Worm (Caenorhabditis elegans) whole organism, L4 larva: ENCODE results near the gene F45D11.11.
"Not testable (repeated sequence)": the region's sequence is repeated elsewhere in the genome, so short reads cannot be mapped to it uniquely, and the experiment has no call there.

Source experiments
- F10B5.3 ChIP-seq: sonication (generic microtip); optimal IDR thresholded peaks from 2 replicates; lab custom pipeline; 2016; ENCODE audit warnings: mild to moderate bottlenecking, missing genetic modification characterization, missing compliant biosample characterization
- F26F4.8 ChIP-seq: fragments of 200-800 bp; sonication (Bioruptor generic); conservative IDR thresholded peaks from 2 replicates; pipeline ENCODE4 v1.3.6; 2022; ENCODE audit warnings: missing genetic modification characterization, missing compliant biosample characterization
- F37D6.2 ChIP-seq: sonication (generic microtip); optimal IDR thresholded peaks from 2 replicates; lab custom pipeline; 2016; ENCODE audit warnings: mild to moderate bottlenecking, missing genetic modification characterization, missing compliant biosample characterization
- Y48G9A.11 ChIP-seq: fragments of 200-800 bp; sonication (Bioruptor generic); IDR thresholded peaks from 2 replicates; pipeline ENCODE4 v1.3.6; 2022; ENCODE audit warnings: missing genetic modification reagents, missing genetic modification characterization, missing compliant biosample characterization
- aha-1 ChIP-seq: fragments of 150-350 bp; peaks from one replicate; lab custom pipeline; 2014; ENCODE audit warnings: missing biosample characterization, missing genetic modification characterization
- arid-1 ChIP-seq: fragments of 200-800 bp; sonication (Bioruptor generic); conservative IDR thresholded peaks from 2 replicates; pipeline ENCODE4 v1.3.6; 2022; ENCODE audit warnings: missing genetic modification reagents, missing genetic modification characterization, missing compliant biosample characterization
- ceh-44 ChIP-seq: fragments of 200-800 bp; sonication (Bioruptor generic); IDR thresholded peaks from 2 replicates; pipeline ENCODE4 v1.3.6; 2022; ENCODE audit warnings: missing genetic modification reagents, missing genetic modification characterization, missing compliant biosample characterization
- ceh-82 ChIP-seq: sonication (generic microtip); optimal IDR thresholded peaks from 2 replicates; lab custom pipeline; 2017; ENCODE audit warnings: missing biosample characterization, missing genetic modification characterization
- daf-19 ChIP-seq: fragments of 200-800 bp; sonication (Bioruptor generic); conservative IDR thresholded peaks from 2 replicates; pipeline ENCODE4 v1.3.6; 2022; ENCODE audit warnings: missing genetic modification characterization, missing compliant biosample characterization
- dmd-6 ChIP-seq: fragments of 200-800 bp; sonication (Bioruptor generic); IDR thresholded peaks from 2 replicates; pipeline ENCODE4 v1.3.6; 2022; ENCODE audit warnings: missing genetic modification reagents, missing genetic modification characterization, missing compliant biosample characterization
- dmd-9 ChIP-seq: fragments of 200-800 bp; sonication (Bioruptor generic); IDR thresholded peaks from 2 replicates; pipeline ENCODE4 v1.3.6; 2022; ENCODE audit warnings: missing genetic modification reagents, missing genetic modification characterization, missing compliant biosample characterization
- hlh-11 ChIP-seq: fragments of 200-800 bp; sonication (Bioruptor generic); optimal IDR thresholded peaks from 2 replicates; lab custom pipeline; 2018; ENCODE audit warnings: mild to moderate bottlenecking, missing genetic modification characterization, missing compliant biosample characterization
- hmg-1.1 ChIP-seq: fragments of 200-800 bp; sonication (Bioruptor generic); IDR thresholded peaks from 2 replicates; pipeline ENCODE4 v1.3.6; 2022; ENCODE audit warnings: missing genetic modification reagents, missing genetic modification characterization, missing compliant biosample characterization
- lim-7 ChIP-seq: fragments of 200-800 bp; sonication (Bioruptor generic); IDR thresholded peaks from 2 replicates; pipeline ENCODE4 v1.3.6; 2022; ENCODE audit warnings: missing genetic modification characterization, missing compliant biosample characterization
- lin-38 ChIP-seq: fragments of 200-800 bp; sonication (Bioruptor generic); IDR thresholded peaks from 2 replicates; pipeline ENCODE4 v1.3.6; 2022; ENCODE audit warnings: missing genetic modification reagents, missing genetic modification characterization, missing compliant biosample characterization
- madf-9 ChIP-seq: fragments of 200-800 bp; sonication (Bioruptor generic); conservative IDR thresholded peaks from 2 replicates; pipeline ENCODE4 v1.3.6; 2022; ENCODE audit warnings: missing genetic modification reagents, missing genetic modification characterization, missing compliant biosample characterization
- mdt-29 ChIP-seq: fragments of 200-800 bp; sonication (Bioruptor generic); IDR thresholded peaks from 2 replicates; pipeline ENCODE4 v1.3.6; 2022; ENCODE audit warnings: missing genetic modification reagents, missing genetic modification characterization, missing compliant biosample characterization
- mes-2 ChIP-seq: sonication (generic microtip); optimal IDR thresholded peaks from 2 replicates; lab custom pipeline; 2016; ENCODE audit warnings: missing genotype, mild to moderate bottlenecking, missing genetic modification characterization, missing compliant biosample characterization; ENCODE audit not compliant: poor library complexity, severe bottlenecking
- mxl-2 ChIP-seq: fragments of 200-800 bp; sonication (Bioruptor generic); conservative IDR thresholded peaks from 2 replicates; pipeline ENCODE4 v1.3.6; 2022; ENCODE audit warnings: missing genetic modification reagents, missing genetic modification characterization, missing compliant biosample characterization
- mxl-3 ChIP-seq: fragments of 200-800 bp; sonication (Bioruptor generic); optimal IDR thresholded peaks from 2 replicates; lab custom pipeline; 2018; ENCODE audit warnings: mild to moderate bottlenecking, missing genetic modification characterization, missing compliant biosample characterization
- nhr-102 ChIP-seq: sonication (generic microtip); optimal IDR thresholded peaks from 2 replicates; lab custom pipeline; 2016; ENCODE audit warnings: mild to moderate bottlenecking, missing genetic modification characterization, moderate library complexity, missing compliant biosample characterization
- nhr-237 ChIP-seq: sonication (generic microtip); optimal IDR thresholded peaks from 2 replicates; lab custom pipeline; 2017; ENCODE audit warnings: missing biosample characterization, missing genetic modification characterization
- nhr-28 ChIP-seq: fragments of 150-350 bp; optimal IDR thresholded peaks from 2 replicates; lab custom pipeline; 2014; ENCODE audit warnings: missing biosample characterization, missing genetic modification characterization
- nhr-41 ChIP-seq: fragments of 200-800 bp; sonication (Bioruptor generic); IDR thresholded peaks from 2 replicates; pipeline ENCODE4 v1.3.6; 2022; ENCODE audit warnings: missing genetic modification reagents, missing genetic modification characterization, missing compliant biosample characterization
- nhr-76 ChIP-seq: fragments of 150-350 bp; optimal IDR thresholded peaks from 2 replicates; lab custom pipeline; 2014; ENCODE audit warnings: missing biosample characterization, missing genetic modification characterization
- nhr-77 ChIP-seq: fragments of 150-350 bp; optimal IDR thresholded peaks from 2 replicates; lab custom pipeline; 2014; ENCODE audit warnings: missing biosample characterization, missing genetic modification characterization
- php-3 ChIP-seq: fragments of 200-800 bp; sonication (Bioruptor generic); IDR thresholded peaks from 2 replicates; pipeline ENCODE4 v1.3.6; 2022; ENCODE audit warnings: missing genetic modification reagents, missing genetic modification characterization, missing compliant biosample characterization
- pqm-1 ChIP-seq: sonication (generic microtip); optimal IDR thresholded peaks from 2 replicates; lab custom pipeline; 2017; ENCODE audit warnings: missing biosample characterization, missing genetic modification characterization
- set-16 ChIP-seq: fragments of 200-800 bp; sonication (Bioruptor generic); IDR thresholded peaks from 2 replicates; pipeline ENCODE4 v1.3.6; 2022; ENCODE audit warnings: missing genetic modification reagents, missing genetic modification characterization, missing compliant biosample characterization
- snpc-4 ChIP-seq: fragments of 150-350 bp; optimal IDR thresholded peaks from 2 replicates; lab custom pipeline; 2014; ENCODE audit warnings: missing biosample characterization, missing genetic modification characterization
- tag-97 ChIP-seq: fragments of 200-800 bp; sonication (Bioruptor generic); IDR thresholded peaks from 2 replicates; pipeline ENCODE4 v1.3.6; 2022; ENCODE audit warnings: missing genetic modification characterization, missing compliant biosample characterization
- tra-1 ChIP-seq: fragments of 200-800 bp; sonication (Bioruptor generic); IDR thresholded peaks from 2 replicates; pipeline ENCODE4 v1.3.6; 2022; ENCODE audit warnings: missing genetic modification reagents, missing genetic modification characterization, missing compliant biosample characterization
- unc-62 ChIP-seq, 3 experiments: fragments of 150-350 bp in 1 of 3; sonication (generic microtip); optimal IDR thresholded peaks in 2 of 3; peaks in 1 of 3; 1 replicate in 1 of 3; 2 replicates in 2 of 3; lab custom pipeline; 2014 to 2017; ENCODE audit warnings: missing biosample characterization in 3 of 3, missing genetic modification characterization in 3 of 3, missing genetic modification reagents in 3 of 3, missing genotype in 1 of 3
- vab-7 ChIP-seq: fragments of 200-800 bp; sonication (Bioruptor generic); IDR thresholded peaks from 2 replicates; pipeline ENCODE4 v1.3.6; 2022; ENCODE audit warnings: missing genetic modification reagents, missing genetic modification characterization, missing compliant biosample characterization
- zfp-3 ChIP-seq: fragments of 200-800 bp; sonication (Bioruptor generic); conservative IDR thresholded peaks from 2 replicates; pipeline ENCODE4 v1.3.6; 2022; ENCODE audit warnings: missing genetic modification reagents, missing genetic modification characterization, missing compliant biosample characterization
- zip-2 ChIP-seq: fragments of 150-350 bp; optimal IDR thresholded peaks from 2 replicates; lab custom pipeline; 2014; ENCODE audit warnings: missing biosample characterization, missing genetic modification characterization
- ztf-7 ChIP-seq: fragments of 150-350 bp; optimal IDR thresholded peaks from 2 replicates; lab custom pipeline; 2014; ENCODE audit warnings: missing biosample characterization, missing genetic modification characterization

Gene F45D11.11

DNA sequence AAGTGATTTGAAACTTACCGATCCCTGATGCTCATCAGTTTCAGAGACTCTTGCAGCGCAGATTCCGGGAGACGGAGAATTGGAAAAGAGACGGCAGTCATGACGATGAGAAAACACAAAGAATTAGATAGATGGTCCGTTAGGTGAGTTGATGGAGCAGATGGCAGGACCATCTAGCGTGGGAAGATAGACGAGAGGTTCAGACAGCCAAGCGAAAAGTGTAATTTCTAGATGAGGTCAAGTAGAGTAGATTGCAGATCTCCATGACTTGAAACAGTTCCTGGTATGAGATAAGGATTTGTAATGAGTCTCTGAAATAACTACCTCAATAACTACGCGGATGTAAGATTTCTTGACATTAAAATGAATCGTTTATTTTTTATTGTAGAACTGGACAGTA is at the start of gene F45D11.11:
Gene F45D11.11, minus strand, starts transcription at position 101 of the 400 bp plus-strand sequence.
- TF ChIP-seq ceh-82 (tag; lab: Kevin White, UChicago); hmg-1.1 (GFP tag; lab: Robert Waterston, UW); mes-2 (tag; lab: Kevin White, UChicago): not testable (repeated sequence)

DNA sequence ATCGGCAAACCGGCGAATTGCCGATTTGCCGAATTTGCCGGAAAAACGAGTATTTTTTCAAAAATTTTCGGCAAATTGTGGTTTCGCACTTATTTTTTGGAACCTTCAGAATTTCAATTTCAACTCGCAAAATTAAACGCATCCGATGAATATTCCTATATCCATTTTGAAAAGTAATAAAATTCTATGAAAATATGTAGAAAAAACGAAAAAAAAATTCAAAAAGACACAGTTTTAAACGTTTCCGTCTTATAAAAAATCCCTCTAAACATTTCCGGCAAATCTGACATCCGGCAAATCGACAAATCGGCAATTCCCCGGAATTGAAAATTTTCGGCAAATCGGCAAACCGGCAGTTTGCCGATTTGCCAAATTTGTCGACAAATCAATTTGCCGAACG is 49.7 kb upstream of the F45D11.11 start, which contains the start of gene str-148:
Gene str-148, plus strand, starts transcription at position 301 of the 400 bp plus-strand sequence.
- no peak for TF ChIP-seq Y48G9A.11
- TF ChIP-seq mxl-3 (GFP tag; lab: Kevin White, UChicago): no peak
- TF ChIP-seq F10B5.3 (tag; lab: Kevin White, UChicago): no peak
- TF ChIP-seq madf-9: no peak
- no peak for TF ChIP-seq ztf-7 (tag; lab: Kevin White, UChicago)
- TF ChIP-seq nhr-76 (tag; lab: Kevin White, UChicago): no peak
- no peak for TF ChIP-seq tag-97 (GFP tag; lab: Robert Waterston, UW)
- TF ChIP-seq dmd-9: no peak
- TF ChIP-seq daf-19 (GFP tag; lab: Robert Waterston, UW): no peak
- TF ChIP-seq, all 104 proteins: peak for 0

DNA sequence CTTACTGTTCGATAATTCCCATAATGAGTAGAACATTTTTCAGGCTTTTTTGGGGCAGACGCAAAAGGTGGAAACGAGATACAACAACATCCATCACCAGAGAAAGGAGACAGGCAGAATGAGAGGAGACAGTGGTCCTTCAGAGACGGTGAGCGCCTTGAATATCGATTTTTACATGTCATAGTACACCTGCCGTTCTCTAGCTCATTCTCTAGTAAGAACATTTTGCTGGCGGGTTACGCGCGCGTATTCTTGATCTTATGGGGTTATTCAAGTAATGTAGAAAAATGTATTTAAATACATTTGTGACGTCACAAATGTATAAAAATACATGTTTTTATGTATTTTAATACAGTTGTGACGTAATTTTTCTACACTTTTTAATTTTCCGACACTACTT is 47.9 kb upstream of the F45D11.11 start, which contains the start of gene fbxb-45:
Gene fbxb-45, minus strand, starts transcription at position 101 of the 400 bp plus-strand sequence.
- not testable (repeated sequence) for TF ChIP-seq mdt-29 (GFP tag; lab: Robert Waterston, UW); nhr-237 (tag; lab: Kevin White, UChicago); ceh-82 (tag; lab: Kevin White, UChicago)
- TF ChIP-seq, all 104 proteins: peak for 0; not testable (repeated sequence) for 104

DNA sequence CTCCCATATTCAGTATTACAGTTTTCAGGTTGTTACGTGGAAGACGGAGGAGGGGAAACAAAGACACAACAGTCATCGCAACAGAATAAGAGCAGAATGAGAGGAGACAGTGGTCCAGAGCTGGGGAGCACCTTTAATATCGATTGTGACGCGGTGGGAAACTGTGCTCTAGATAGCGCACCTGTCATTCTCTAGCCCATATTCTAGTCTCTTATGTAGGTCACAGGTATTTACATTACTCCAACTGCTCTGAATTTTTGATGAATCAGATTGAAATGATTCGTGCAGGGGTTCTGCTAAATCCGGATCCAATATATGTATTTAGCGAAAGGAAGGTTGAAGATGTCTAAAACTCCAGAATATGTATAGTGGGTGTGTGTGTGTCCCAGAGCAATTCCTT is 46.2 kb upstream of the F45D11.11 start, which contains the start of gene fbxb-41:
Gene fbxb-41, minus strand, starts transcription at position 101 of the 400 bp plus-strand sequence.
- TF ChIP-seq unc-62 (GFP tag; optimal IDR thresholded peaks at IDR 0.05 in 1 of 2; lab: Kevin White, UChicago) (peak in 1 of 2 experiments; percentile 35), unc-62 (tag; optimal IDR thresholded peaks at IDR 0.05; lab: Kevin White, UChicago) (no peak), nhr-102 (tag; lab: Kevin White, UChicago) (no peak)

DNA sequence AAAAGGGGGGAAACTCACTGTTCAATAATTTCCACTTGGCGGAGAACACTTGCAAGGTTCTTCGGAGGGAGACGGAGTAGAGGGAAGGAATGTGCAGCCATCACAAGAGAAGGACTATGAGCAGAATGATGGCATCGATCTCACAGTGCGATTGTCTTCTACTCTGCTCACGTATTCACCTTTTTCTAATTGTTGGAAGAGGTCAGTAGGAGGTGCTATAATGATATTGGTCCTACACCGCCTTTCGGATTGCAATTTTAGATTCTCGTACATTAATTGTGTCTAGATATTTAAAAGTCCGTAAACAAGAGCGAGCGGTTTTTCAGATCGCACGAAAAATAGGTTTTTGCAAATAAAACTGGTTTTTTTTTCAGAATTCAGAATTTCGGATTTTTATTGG is 44.5 kb upstream of the F45D11.11 start, which contains the start of gene fbxb-39:
Gene fbxb-39, minus strand, starts transcription at position 101 of the 400 bp plus-strand sequence.
- TF ChIP-seq F10B5.3 (tag; lab: Kevin White, UChicago) (no peak), snpc-4 (tag; lab: Kevin White, UChicago) (no peak)

DNA sequence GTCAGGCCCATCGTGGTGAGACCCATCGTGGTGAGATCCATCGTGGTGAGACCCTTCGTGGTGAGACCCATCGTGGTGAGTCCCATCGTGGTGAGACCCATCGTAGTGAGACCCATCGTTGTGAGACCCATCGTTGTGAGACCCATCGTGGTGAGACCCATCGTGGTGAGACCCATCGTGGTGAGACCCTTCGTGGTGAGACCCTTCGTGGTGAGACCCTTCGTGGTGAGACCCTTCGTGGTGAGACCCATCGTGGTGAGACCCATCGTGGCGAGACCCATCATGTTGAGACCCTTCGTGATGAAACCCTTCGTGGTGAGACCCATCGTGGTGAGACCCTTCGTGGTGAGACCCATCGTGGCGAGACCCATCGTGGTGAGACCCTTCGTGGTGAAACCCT is 38.4 kb upstream of the F45D11.11 start:
- peak; percentile 60; the same call in 1 of the 2 replicates for TF ChIP-seq set-16
- TF ChIP-seq lim-7 (GFP tag; lab: Robert Waterston, UW): 0 out of 2 replicates have a peak, but pooled peaks have one; percentile 57

DNA sequence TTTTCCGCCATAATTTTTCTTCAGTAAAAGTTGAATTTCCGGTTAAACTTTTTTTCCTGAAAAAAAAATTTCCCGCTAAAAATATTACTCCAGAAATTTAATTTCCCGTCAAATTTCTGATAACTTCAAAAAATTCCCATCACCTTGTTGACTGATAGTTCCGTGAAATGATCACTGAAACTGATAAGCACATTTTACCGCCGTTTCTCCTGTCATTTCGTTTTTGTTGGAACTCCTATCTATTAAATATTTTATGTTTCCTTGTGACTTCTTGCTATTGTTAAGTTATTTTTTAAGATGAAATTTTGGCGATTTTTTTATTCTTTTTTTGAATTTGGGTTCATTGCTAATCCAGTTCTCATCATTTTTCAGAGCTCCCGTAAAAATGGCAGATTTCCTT is 32.6 kb upstream of the F45D11.11 start, which contains the start of gene math-34:
Gene math-34, plus strand, starts transcription at position 371 of the 400 bp plus-strand sequence.
- no peak for TF ChIP-seq zfp-3
- 0 out of 2 replicates have a peak, but pooled peaks have one; percentile 23 for TF ChIP-seq tra-1 (GFP tag; lab: Robert Waterston, UW)
- no peak for TF ChIP-seq mes-2 (tag; lab: Kevin White, UChicago)
- TF ChIP-seq php-3 (GFP tag; lab: Robert Waterston, UW): no peak
- peak; percentile 65 for TF ChIP-seq nhr-28 (tag; lab: Kevin White, UChicago)
- TF ChIP-seq tag-97 (GFP tag; lab: Robert Waterston, UW): no peak
- TF ChIP-seq nhr-41 (GFP tag; lab: Robert Waterston, UW): no peak
- TF ChIP-seq hlh-11: no peak
- TF ChIP-seq vab-7 (GFP tag; lab: Robert Waterston, UW): no peak
- TF ChIP-seq F37D6.2: no peak
- peak; percentile 52 for TF ChIP-seq pqm-1 (tag; lab: Kevin White, UChicago)
- TF ChIP-seq zip-2 (tag; lab: Kevin White, UChicago): no peak
- TF ChIP-seq lin-38 (GFP tag; lab: Robert Waterston, UW): no peak
- peak; percentile 41 for TF ChIP-seq nhr-77 (tag; lab: Kevin White, UChicago)
- no peak for TF ChIP-seq ceh-44
- no peak for TF ChIP-seq arid-1 (GFP tag; lab: Robert Waterston, UW)
- TF ChIP-seq mxl-2 (GFP tag; lab: Robert Waterston, UW): no peak
- no peak for TF ChIP-seq F26F4.8 (GFP tag; lab: Robert Waterston, UW)
- peak; percentile 68 for TF ChIP-seq dmd-6 (GFP tag; lab: Robert Waterston, UW)
- TF ChIP-seq nhr-237 (tag; lab: Kevin White, UChicago): no peak
- no peak for TF ChIP-seq aha-1 (tag; lab: Kevin White, UChicago)
- no peak for TF ChIP-seq hmg-1.1 (GFP tag; lab: Robert Waterston, UW)
